Fruit fly (Drosophila melanogaster) whole organism: ENCODE measurements around the gene fu.

Source experiments
- CG8478 ChIP-seq: fragments of >200 bp; optimal IDR thresholded peaks from 2 replicates; lab custom pipeline; 2018; ENCODE audit warnings: inconsistent platforms
- Dll ChIP-seq: fragments of >200 bp; optimal IDR thresholded peaks from 2 replicates; lab custom pipeline; 2017
- EcR ChIP-seq, 2 experiments: fragments of >200 bp; optimal IDR thresholded peaks; 2 replicates each; lab custom pipeline; 2017; ENCODE audit warnings: missing biosample characterization in 2 of 2, missing genetic modification characterization in 2 of 2, missing genetic modification reagents in 2 of 2
- pan ChIP-seq: fragments of >200 bp; optimal IDR thresholded peaks from 2 replicates; lab custom pipeline; 2017
- psq ChIP-seq: fragments of >200 bp; optimal IDR thresholded peaks from 2 replicates; lab custom pipeline; 2017
- usp ChIP-seq: fragments of >200 bp; optimal IDR thresholded peaks from 2 replicates; lab custom pipeline; 2017; ENCODE audit warnings: missing biosample characterization, missing genetic modification characterization, mixed read lengths

Gene fu

DNA sequence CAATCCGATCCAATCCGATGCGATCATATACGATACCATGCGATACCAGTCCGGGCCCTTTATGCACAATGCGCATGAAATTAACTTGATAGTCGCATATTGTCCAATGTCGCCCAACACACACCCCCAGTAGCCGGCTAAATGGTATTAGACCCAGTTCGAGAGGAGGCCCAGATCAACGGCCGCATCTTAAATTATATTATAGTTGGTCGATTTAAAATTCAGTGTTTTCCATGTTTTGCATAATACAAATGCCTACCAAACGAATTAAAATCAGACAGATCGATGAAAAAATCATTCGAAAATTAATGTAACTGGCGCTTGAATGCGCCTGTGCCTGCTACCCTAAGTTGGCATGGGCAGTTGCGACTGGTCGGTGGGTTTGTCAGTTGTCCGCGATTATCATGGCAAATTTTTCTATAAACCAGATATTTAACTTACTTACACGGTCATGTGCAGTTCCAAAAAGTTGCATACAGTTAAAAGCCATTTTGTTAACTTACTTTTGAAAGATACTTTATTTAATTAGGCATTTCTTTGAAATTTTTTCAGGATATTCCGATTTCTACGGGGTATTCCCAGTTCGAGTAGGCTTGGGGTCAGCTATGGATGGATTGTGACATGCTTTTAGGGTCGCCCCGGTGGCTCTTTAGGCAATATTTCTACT is 12.4 kb downstream of the fu start:
- TF ChIP-seq pan (lab: Kevin White, UChicago), result no peak

DNA sequence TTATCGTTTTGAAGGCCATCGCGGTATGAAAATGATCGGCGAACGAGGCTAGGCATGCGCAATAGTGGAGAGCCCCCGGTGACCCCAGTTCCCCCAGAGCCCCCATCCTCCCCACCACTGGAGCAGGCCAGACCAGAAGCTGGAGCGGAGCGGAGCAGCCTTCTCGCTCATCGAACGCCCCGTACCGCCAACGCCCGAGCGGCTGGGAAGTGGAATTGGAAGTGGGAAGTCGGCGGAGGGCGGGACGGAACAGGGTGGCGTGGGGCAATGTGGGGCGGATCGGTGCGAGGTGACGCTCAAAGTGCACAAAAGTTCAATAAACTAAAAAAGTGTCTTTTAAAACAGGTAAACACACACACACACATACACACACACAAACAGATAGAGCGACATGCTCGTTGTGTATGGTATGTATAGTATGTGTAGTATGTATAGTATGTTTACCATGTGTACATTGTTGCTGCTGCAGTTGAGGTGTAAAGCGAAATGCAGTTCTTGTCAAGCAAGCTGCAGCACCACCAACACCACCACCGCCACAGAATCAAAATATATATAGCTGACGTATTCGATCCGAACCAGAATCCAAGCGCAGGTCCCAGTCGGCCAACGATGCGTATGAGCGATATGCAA is 14.1 kb downstream of the fu start:
- TF ChIP-seq pan (lab: Kevin White, UChicago) (no peak), EcR (GFP tag; optimal IDR thresholded peaks at IDR 0.05; lab: Kevin White, UChicago) (peak in 1 of 2 experiments; percentile 24), Dll (lab: Kevin White, UChicago) (no peak)

DNA sequence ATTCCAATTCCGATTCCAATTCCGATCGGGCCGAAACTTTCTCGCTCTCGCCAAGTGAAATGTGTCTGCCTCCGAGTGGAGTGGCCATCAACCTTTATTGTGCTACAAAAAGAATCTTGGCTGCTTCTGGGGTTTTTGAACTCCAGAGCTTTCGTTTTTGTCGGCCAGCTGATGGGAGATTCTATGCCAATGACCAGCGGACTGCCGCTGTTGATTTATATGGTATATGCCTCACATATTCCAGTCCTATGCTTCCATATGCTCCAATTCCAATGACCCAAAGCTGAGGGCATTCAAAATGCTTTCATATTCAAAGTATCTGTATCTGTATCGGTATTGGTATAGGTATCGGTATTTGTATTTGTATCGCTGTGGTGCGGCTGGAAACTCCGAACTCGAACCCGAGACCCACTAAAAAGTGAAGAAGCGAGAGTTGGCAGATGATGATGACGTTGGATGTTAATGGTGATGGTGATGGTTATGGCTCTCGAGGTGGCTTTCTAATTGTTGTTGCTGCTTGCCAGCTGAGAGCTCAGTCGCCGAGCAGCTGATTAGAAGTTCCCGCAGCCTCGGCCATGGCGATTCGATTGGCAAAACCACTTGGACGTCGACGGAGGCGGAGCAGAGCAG is 15.5 kb downstream of the fu start:
- TF ChIP-seq usp (GFP tag; lab: Kevin White, UChicago), result no peak
- TF ChIP-seq EcR (GFP tag; optimal IDR thresholded peaks at IDR 0.05; lab: Kevin White, UChicago), result no peak
- TF ChIP-seq pan (lab: Kevin White, UChicago), result no peak
- no peak for TF ChIP-seq psq (lab: Kevin White, UChicago)
- TF ChIP-seq Dll (lab: Kevin White, UChicago), result no peak
- TF ChIP-seq CG8478, result no peak

DNA sequence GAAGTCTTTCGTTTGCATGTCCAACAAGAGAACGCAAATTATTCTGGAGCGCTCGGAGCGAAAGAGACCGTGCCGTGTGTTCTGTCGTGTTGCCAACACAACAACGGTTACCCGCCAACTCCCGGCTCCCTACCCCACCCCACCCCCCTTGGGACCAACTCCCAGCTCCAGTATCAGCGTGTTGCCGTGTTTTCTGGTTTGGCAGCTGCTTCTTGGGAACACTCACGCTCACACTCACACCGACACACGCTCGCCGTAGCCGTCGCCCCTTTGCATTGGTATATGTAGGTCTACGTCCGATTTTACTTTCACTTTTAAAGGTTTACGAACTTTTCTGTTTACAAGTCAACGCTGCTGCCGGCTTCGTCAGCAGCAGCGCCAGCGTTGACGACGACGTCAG is 17.7 kb downstream of the fu start:
- TF ChIP-seq CG8478 (no peak), EcR (GFP tag; optimal IDR thresholded peaks at IDR 0.05; lab: Kevin White, UChicago) (peak; percentile 84 to 94), Dll (lab: Kevin White, UChicago) (no peak), pan (lab: Kevin White, UChicago) (no peak), usp (GFP tag; lab: Kevin White, UChicago) (no peak), psq (lab: Kevin White, UChicago) (no peak)

DNA sequence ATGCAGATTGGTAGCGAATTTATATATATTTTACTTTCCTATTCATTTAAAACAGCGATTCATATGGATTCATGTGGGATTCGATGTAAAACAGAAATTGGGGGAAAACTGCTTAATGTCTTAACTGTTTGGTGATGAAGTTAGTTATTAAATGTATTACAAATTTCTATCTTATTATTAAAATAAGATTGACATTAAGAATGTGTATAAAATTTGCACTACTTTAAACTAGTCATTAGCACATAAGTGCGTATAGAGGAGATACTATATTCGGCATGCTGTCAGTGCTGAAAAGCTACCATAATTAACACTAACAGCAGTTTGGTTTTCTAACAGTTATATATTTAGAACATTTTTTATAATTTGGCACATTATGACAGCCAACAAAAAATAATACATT is 18.1 kb downstream of the fu start:
- TF ChIP-seq usp (GFP tag; lab: Kevin White, UChicago) (no peak), Dll (lab: Kevin White, UChicago) (no peak), EcR (GFP tag; optimal IDR thresholded peaks at IDR 0.05; lab: Kevin White, UChicago) (no peak), pan (lab: Kevin White, UChicago) (no peak), psq (lab: Kevin White, UChicago) (no peak), CG8478 (no peak)

DNA sequence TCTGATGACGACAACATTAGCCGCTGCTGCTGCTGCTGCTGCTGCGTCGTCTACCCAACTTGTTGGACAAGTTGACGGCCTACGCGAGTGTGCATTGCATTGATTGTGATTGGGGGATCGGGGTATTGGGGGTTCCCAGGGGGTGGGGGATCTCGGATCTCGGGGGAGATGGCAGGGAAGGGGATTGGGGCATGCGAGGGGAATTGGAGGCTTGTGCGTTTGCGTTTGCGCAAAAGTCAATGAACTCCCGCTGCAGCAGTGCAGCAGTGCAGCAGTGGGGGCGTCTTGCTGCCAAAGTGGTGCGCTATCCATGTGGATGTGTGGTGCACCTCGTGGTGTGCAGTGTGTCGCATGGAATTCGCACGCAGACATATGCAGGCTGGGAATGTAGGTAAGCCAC is 19.2 kb downstream of the fu start:
- TF ChIP-seq psq (lab: Kevin White, UChicago) (no peak), EcR (GFP tag; optimal IDR thresholded peaks at IDR 0.05; lab: Kevin White, UChicago) (peak in 1 of 2 experiments; percentile 77)

DNA sequence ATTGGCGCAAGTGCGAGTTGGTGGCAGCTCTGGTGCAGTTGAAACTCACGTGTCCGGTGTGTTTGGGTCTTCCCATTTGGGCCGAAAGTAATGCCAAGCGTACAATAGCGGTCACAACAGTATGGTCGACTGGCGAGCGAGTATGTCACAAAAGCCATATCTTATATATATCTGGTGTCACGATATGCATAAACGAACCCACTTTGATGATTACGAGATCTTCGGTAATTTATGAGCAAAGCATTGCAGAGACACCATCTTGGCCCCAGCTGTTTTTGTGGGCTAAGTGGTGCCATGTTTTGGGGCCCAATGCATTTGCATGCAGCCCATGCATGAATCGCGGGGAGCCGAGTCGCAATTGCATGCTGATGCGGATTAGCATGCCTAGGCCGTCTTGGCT is 21.3 kb downstream of the fu start:
- no peak for TF ChIP-seq psq (lab: Kevin White, UChicago)
- no peak for TF ChIP-seq CG8478
- no peak for TF ChIP-seq EcR (GFP tag; optimal IDR thresholded peaks at IDR 0.05; lab: Kevin White, UChicago)
- no peak for TF ChIP-seq usp (GFP tag; lab: Kevin White, UChicago)
- TF ChIP-seq pan (lab: Kevin White, UChicago), result no peak
- TF ChIP-seq Dll (lab: Kevin White, UChicago), result no peak

DNA sequence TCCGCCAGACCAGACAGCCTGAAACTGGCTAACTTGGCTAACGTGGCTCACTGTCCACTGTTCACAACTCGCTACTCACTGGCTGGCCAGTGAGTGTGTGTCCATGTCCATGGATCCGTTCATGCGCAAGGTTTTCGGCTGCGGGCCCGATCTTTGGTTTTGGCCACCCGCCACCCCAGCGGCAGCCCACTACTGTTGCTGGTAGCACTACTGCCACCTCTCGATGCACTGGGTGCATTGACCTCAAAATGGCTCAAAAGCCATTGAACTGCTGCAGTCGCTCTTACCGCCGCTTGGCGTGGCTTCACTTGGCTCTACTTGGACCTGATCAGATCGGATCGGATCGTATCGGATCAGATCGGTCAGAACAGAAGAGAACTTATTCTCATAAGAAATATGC is 23.9 kb downstream of the fu start:
- TF ChIP-seq usp (GFP tag; lab: Kevin White, UChicago) (no peak), EcR (GFP tag; optimal IDR thresholded peaks at IDR 0.05; lab: Kevin White, UChicago) (peak in 1 of 2 experiments; percentile 57)

DNA sequence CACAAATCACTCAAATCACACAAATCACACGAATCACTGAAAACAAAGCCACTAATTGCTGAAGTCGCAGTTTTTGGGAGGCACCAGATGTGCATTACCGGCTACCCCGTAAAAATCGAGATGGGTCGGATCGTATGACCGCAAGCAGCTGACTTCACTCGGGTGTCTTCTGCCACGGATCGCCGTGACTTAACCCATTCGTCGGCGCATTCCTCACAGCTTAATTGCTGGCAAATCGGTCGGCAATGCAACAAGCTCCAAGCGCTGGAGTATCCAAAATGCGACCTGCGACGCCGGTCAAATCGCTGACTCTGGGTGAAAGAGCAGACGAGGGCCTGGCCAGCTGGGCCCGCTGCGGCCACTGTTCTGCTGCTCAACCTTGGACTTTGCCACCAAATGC is 25.3 kb downstream of the fu start:
- no peak for TF ChIP-seq CG8478

DNA sequence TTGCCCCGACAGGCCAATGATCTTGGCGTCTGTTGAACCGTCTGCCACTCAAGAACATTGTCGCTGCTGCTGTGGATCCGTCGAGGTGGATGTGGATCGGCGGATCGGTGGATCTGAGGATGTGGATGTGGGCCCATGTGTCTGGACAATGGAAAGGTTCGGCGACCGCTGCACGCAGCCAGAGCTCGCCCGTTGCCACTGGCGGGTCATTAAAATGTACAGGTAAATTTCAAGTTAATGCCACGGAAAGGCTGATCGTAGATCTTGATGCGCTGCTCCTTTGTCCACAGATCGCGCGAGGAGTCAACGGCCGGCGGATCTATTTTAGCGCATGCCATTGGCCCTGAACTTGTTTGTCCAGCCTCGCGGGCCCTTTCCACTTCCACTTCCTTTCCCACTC is 26.9 kb downstream of the fu start:
- TF ChIP-seq EcR (GFP tag; optimal IDR thresholded peaks at IDR 0.05; lab: Kevin White, UChicago) (peak in 1 of 2 experiments; percentile 75), pan (lab: Kevin White, UChicago) (no peak), psq (lab: Kevin White, UChicago) (no peak)

DNA sequence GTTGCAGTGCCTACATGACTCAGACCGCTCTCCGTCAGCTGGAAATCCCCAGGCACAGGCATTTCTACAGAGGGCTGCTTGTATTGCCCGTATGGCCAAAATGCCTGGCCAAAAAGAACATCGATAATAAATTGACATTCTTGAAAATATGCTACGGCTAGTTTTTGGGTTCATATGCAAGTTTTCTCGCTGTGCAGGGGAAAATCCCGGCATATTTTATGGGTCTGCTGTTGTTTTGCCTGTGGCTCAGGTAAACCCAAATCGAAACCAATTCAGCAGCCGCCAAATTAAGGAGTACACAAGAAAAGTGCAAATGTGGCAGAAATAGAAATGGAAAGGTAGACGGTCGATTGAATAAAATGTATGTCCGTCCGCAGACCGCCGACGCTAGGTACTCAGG is 27.4 kb downstream of the fu start:
- TF ChIP-seq EcR (GFP tag; optimal IDR thresholded peaks at IDR 0.05; lab: Kevin White, UChicago) (peak in 1 of 2 experiments; percentile 31), usp (GFP tag; lab: Kevin White, UChicago) (no peak), CG8478 (no peak)

DNA sequence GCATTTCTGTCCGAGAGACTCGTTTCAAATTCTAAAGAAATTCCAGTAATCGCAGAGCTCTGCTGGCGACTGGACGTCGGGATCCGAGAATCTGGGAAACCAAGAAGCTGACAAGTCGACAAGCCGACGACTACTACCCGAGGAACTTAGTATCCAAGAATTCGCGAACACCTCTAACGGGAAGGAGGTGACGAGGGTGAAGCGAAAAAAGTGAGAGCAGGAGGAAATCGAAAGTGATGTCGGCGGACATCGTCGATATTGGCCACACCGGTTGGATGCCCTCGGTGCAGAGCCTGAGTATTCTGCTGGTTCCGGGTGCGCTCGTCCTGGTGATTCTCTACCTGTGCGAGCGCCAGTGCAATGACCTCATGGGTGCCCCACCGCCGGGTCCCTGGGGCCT is 28.2 kb downstream of the fu start, which contains the start of gene phtm:
Gene phtm (plus strand): TSS at position 41 of the 400 bp plus-strand sequence.
- TF ChIP-seq Dll (lab: Kevin White, UChicago), result no peak
- no peak for TF ChIP-seq EcR (GFP tag; optimal IDR thresholded peaks at IDR 0.05; lab: Kevin White, UChicago)
- TF ChIP-seq psq (lab: Kevin White, UChicago), result no peak
- no peak for TF ChIP-seq usp (GFP tag; lab: Kevin White, UChicago)
- TF ChIP-seq pan (lab: Kevin White, UChicago), result no peak
- no peak for TF ChIP-seq CG8478
